Fruit fly (Drosophila melanogaster) whole organism, embryonic: ENCODE measurements around the gene Prx5.

Experiments
- Atf6 ChIP-seq: fragments of 200-800 bp; sonication (Bioruptor generic); IDR thresholded peaks from 2 replicates; pipeline ENCODE4 v1.3.6; 2022; ENCODE audit warnings: missing biosample characterization, missing genetic modification characterization
- C15 ChIP-seq: fragments of 200-800 bp; sonication (Bioruptor generic); IDR thresholded peaks from 3 replicates; pipeline ENCODE4 v1.3.6; 2022; ENCODE audit warnings: missing biosample characterization, missing genetic modification characterization
- CG10366 ChIP-seq: fragments of 200-800 bp; sonication (Bioruptor generic); IDR thresholded peaks from 2 replicates; pipeline ENCODE4 v1.3.6; 2022; ENCODE audit warnings: missing biosample characterization, missing genetic modification characterization
- CG10462 ChIP-seq: fragments of 200-800 bp; sonication (Bioruptor generic); optimal IDR thresholded peaks from 2 replicates; lab custom pipeline; 2016; ENCODE audit warnings: missing biosample characterization, missing genetic modification characterization
- CG10543 ChIP-seq: fragments of 200-800 bp; sonication (Bioruptor generic); optimal IDR thresholded peaks from 3 replicates; lab custom pipeline; 2017; ENCODE audit warnings: missing biosample characterization, mild to moderate bottlenecking, missing genetic modification characterization, moderate library complexity
- CG11093 ChIP-seq: fragments of 200-800 bp; sonication (Bioruptor generic); IDR thresholded peaks from 3 replicates; pipeline ENCODE4 v1.3.6; 2022; ENCODE audit warnings: missing biosample characterization, missing genetic modification characterization
- CG11695 ChIP-seq: fragments of 200-800 bp; sonication (Bioruptor generic); IDR thresholded peaks from 3 replicates; pipeline ENCODE4 v1.3.6; 2022; ENCODE audit warnings: missing biosample characterization, missing genetic modification characterization
- CG12659 ChIP-seq: fragments of 200-800 bp; sonication (Bioruptor generic); optimal IDR thresholded peaks from 3 replicates; lab custom pipeline; 2017; ENCODE audit warnings: mild to moderate bottlenecking, missing biosample characterization, missing genetic modification reagents, missing genetic modification characterization
- CG15514 ChIP-seq: fragments of 200-800 bp; sonication (Bioruptor generic); optimal IDR thresholded peaks from 3 replicates; lab custom pipeline; 2017; ENCODE audit warnings: missing biosample characterization, missing genetic modification characterization, mild to moderate bottlenecking, moderate library complexity, missing genetic modification reagents
- CG1603 ChIP-seq: fragments of 200-800 bp; sonication (Bioruptor generic); optimal IDR thresholded peaks from 2 replicates; lab custom pipeline; 2019; ENCODE audit warnings: missing biosample characterization, mild to moderate bottlenecking, missing genetic modification characterization, moderate library complexity
- CG16815 ChIP-seq: fragments of 200-800 bp; sonication (Bioruptor generic); optimal IDR thresholded peaks from 3 replicates; lab custom pipeline; 2017; ENCODE audit warnings: missing biosample characterization, mild to moderate bottlenecking, missing genetic modification characterization
- CG18619 ChIP-seq: fragments of 200-800 bp; sonication (Bioruptor generic); optimal IDR thresholded peaks from 3 replicates; lab custom pipeline; 2017; ENCODE audit warnings: missing biosample characterization, mild to moderate bottlenecking, missing genetic modification characterization
- CG2116 ChIP-seq: fragments of 200-800 bp; sonication (Bioruptor generic); optimal IDR thresholded peaks from 3 replicates; lab custom pipeline; 2018; ENCODE audit warnings: missing biosample characterization, mild to moderate bottlenecking, missing genetic modification characterization
- CG30431 ChIP-seq: fragments of 200-800 bp; sonication (Bioruptor generic); optimal IDR thresholded peaks from 2 replicates; lab custom pipeline; 2017; ENCODE audit warnings: missing biosample characterization, missing genetic modification characterization
- CG31388 ChIP-seq: fragments of 200-800 bp; sonication (Bioruptor generic); optimal IDR thresholded peaks from 2 replicates; lab custom pipeline; 2016; ENCODE audit warnings: missing biosample characterization, missing genetic modification characterization
- CG32532 ChIP-seq: fragments of 200-800 bp; sonication (Bioruptor generic); IDR thresholded peaks from 2 replicates; pipeline ENCODE4 v1.3.6; 2022; ENCODE audit warnings: missing biosample characterization, missing genetic modification characterization
- CG32767 ChIP-seq: fragments of 200-800 bp; sonication (Bioruptor generic); IDR thresholded peaks from 2 replicates; pipeline ENCODE4 v1.3.6; 2022; ENCODE audit warnings: missing biosample characterization, missing genetic modification characterization
- CG32772 ChIP-seq: fragments of 200-800 bp; sonication (Bioruptor generic); IDR thresholded peaks from 2 replicates; pipeline ENCODE4 v1.3.6; 2022; ENCODE audit warnings: missing biosample characterization, missing genetic modification characterization
- CG4360 ChIP-seq: fragments of 200-800 bp; sonication (Bioruptor generic); IDR thresholded peaks from 2 replicates; pipeline ENCODE4 v1.3.6; 2022; ENCODE audit warnings: missing biosample characterization, missing genetic modification characterization
- CG6175 ChIP-seq: fragments of 200-800 bp; sonication (Bioruptor generic); IDR thresholded peaks from 3 replicates; pipeline ENCODE4 v1.3.6; 2022; ENCODE audit warnings: missing biosample characterization, missing genetic modification characterization
- CG6254 ChIP-seq: fragments of 200-800 bp; sonication (Bioruptor generic); optimal IDR thresholded peaks from 3 replicates; lab custom pipeline; 2017; ENCODE audit warnings: mild to moderate bottlenecking, missing biosample characterization, missing genetic modification reagents, missing genetic modification characterization
- CG6813 ChIP-seq: fragments of 200-800 bp; sonication (Bioruptor generic); optimal IDR thresholded peaks from 2 replicates; lab custom pipeline; 2017; ENCODE audit warnings: missing biosample characterization, missing genetic modification characterization, mild to moderate bottlenecking, moderate library complexity, missing genetic modification reagents
- CG7372 ChIP-seq: fragments of 200-800 bp; sonication (Bioruptor generic); IDR thresholded peaks from 2 replicates; pipeline ENCODE4 v1.3.6; 2022; ENCODE audit warnings: missing biosample characterization, missing genetic modification characterization
- CG8089 ChIP-seq: fragments of 200-800 bp; sonication (Bioruptor generic); optimal IDR thresholded peaks from 3 replicates; lab custom pipeline; 2016; ENCODE audit warnings: missing biosample characterization, missing genetic modification characterization
- CkIIα-i1 ChIP-seq: fragments of 200-800 bp; sonication (Bioruptor generic); IDR thresholded peaks from 2 replicates; pipeline ENCODE4 v1.3.6; 2022; ENCODE audit warnings: missing biosample characterization, missing genetic modification characterization
- D19B ChIP-seq: fragments of 200-800 bp; sonication (Bioruptor generic); optimal IDR thresholded peaks from 2 replicates; lab custom pipeline; 2017; ENCODE audit warnings: missing biosample characterization, mild to moderate bottlenecking, missing genetic modification characterization
- Dref ChIP-seq: fragments of 200-800 bp; sonication (Bioruptor generic); IDR thresholded peaks from 2 replicates; pipeline ENCODE4 v1.3.6; 2022; ENCODE audit warnings: missing biosample characterization, missing genetic modification characterization
- E2f1 ChIP-seq: fragments of 200-800 bp; sonication (Bioruptor generic); IDR thresholded peaks from 2 replicates; pipeline ENCODE4 v1.3.6; 2022; ENCODE audit warnings: missing biosample characterization, missing genetic modification characterization
- Fer3 ChIP-seq: fragments of 200-800 bp; sonication (Bioruptor generic); optimal IDR thresholded peaks from 2 replicates; lab custom pipeline; 2018; ENCODE audit warnings: missing biosample characterization, mild to moderate bottlenecking, missing genetic modification characterization, moderate library complexity
- Hr51 ChIP-seq, 2 experiments: fragments of 200-800 bp; sonication (Bioruptor generic); optimal IDR thresholded peaks; 2 replicates in 1 of 2; 3 replicates in 1 of 2; lab custom pipeline; 2016 to 2018; ENCODE audit warnings: missing biosample characterization in 2 of 2, missing genetic modification characterization in 2 of 2, mild to moderate bottlenecking in 1 of 2, moderate library complexity in 1 of 2
- Jarid2 ChIP-seq: fragments of 200-800 bp; sonication (Bioruptor generic); optimal IDR thresholded peaks from 3 replicates; lab custom pipeline; 2017; ENCODE audit warnings: mild to moderate bottlenecking, missing biosample characterization, missing genetic modification reagents, missing genetic modification characterization
- NK7.1 ChIP-seq: fragments of 200-800 bp; sonication (Bioruptor generic); optimal IDR thresholded peaks from 3 replicates; lab custom pipeline; 2016; ENCODE audit warnings: missing biosample characterization, missing genetic modification characterization
- al ChIP-seq: fragments of 200-800 bp; sonication (Bioruptor generic); IDR thresholded peaks from 2 replicates; pipeline ENCODE4 v1.3.6; 2022; ENCODE audit warnings: missing biosample characterization, missing genetic modification characterization
- bcd ChIP-seq: fragments of 200-800 bp; sonication (Bioruptor generic); optimal IDR thresholded peaks from 2 replicates; lab custom pipeline; 2017; ENCODE audit warnings: missing biosample characterization, mild to moderate bottlenecking, missing genetic modification characterization
- crc ChIP-seq: fragments of 200-800 bp; sonication (Bioruptor generic); optimal IDR thresholded peaks from 2 replicates; lab custom pipeline; 2016; ENCODE audit warnings: missing biosample characterization, missing genetic modification characterization
- dimm ChIP-seq: fragments of 200-800 bp; sonication (Bioruptor generic); IDR thresholded peaks from 2 replicates; pipeline ENCODE4 v1.3.6; 2022; ENCODE audit warnings: missing biosample characterization, missing genetic modification characterization
- disco-r ChIP-seq: fragments of 200-800 bp; sonication (Bioruptor generic); optimal IDR thresholded peaks from 2 replicates; lab custom pipeline; 2016; ENCODE audit warnings: missing biosample characterization, missing genetic modification characterization
- esg ChIP-seq: fragments of 200-800 bp; sonication (Bioruptor generic); conservative IDR thresholded peaks from 2 replicates; pipeline ENCODE4 v1.3.6; 2022; ENCODE audit warnings: missing biosample characterization, missing genetic modification characterization
- gce ChIP-seq: fragments of 200-800 bp; sonication (Bioruptor generic); IDR thresholded peaks from 3 replicates; pipeline ENCODE4 v1.3.6; 2022; ENCODE audit warnings: missing biosample characterization, missing genetic modification characterization
- gcm2 ChIP-seq: fragments of 200-800 bp; sonication (Bioruptor generic); optimal IDR thresholded peaks from 2 replicates; lab custom pipeline; 2016; ENCODE audit warnings: missing biosample characterization, missing genetic modification characterization
- ind ChIP-seq: fragments of 200-800 bp; sonication (Bioruptor generic); optimal IDR thresholded peaks from 3 replicates; lab custom pipeline; 2016; ENCODE audit warnings: missing biosample characterization, missing genetic modification characterization
- kay ChIP-seq: fragments of 200-800 bp; sonication (Bioruptor generic); optimal IDR thresholded peaks from 2 replicates; lab custom pipeline; 2016; ENCODE audit warnings: missing biosample characterization, missing genetic modification characterization
- klu ChIP-seq: fragments of 200-800 bp; sonication (Bioruptor generic); IDR thresholded peaks from 2 replicates; pipeline ENCODE4 v1.3.6; 2022; ENCODE audit warnings: missing biosample characterization, missing genetic modification characterization
- lab ChIP-seq: fragments of 200-800 bp; sonication (Bioruptor generic); optimal IDR thresholded peaks from 3 replicates; lab custom pipeline; 2017; ENCODE audit warnings: missing biosample characterization, missing genetic modification characterization, mild to moderate bottlenecking, moderate library complexity, missing genetic modification reagents
- luna ChIP-seq: fragments of 200-800 bp; sonication (Bioruptor generic); optimal IDR thresholded peaks from 2 replicates; lab custom pipeline; 2016; ENCODE audit warnings: missing biosample characterization, missing genetic modification characterization
- mam ChIP-seq: fragments of 200-800 bp; sonication (Bioruptor generic); optimal IDR thresholded peaks from 3 replicates; lab custom pipeline; 2016; ENCODE audit warnings: missing biosample characterization, missing genetic modification characterization
- nerfin-2 ChIP-seq: fragments of 200-800 bp; sonication (Bioruptor generic); IDR thresholded peaks from 2 replicates; pipeline ENCODE4 v1.3.6; 2022; ENCODE audit warnings: missing biosample characterization, missing genetic modification characterization; ENCODE audit not compliant: partially characterized antibody
- prd ChIP-seq, 3 experiments: fragments of >200 bp in 2 of 3; fragments of 200-800 bp in 1 of 3; sonication (Bioruptor generic) in 1 of 3; optimal IDR thresholded peaks in 2 of 3; IDR thresholded peaks in 1 of 3; 2 replicates in 2 of 3; 3 replicates in 1 of 3; pipeline versions ENCODE4 v1.3.6 to Lab custom; 2017 to 2022; ENCODE audit warnings: missing biosample characterization in 1 of 3, missing genetic modification characterization in 1 of 3
- row ChIP-seq: fragments of 200-800 bp; sonication (Bioruptor generic); IDR thresholded peaks from 3 replicates; pipeline ENCODE4 v1.3.6; 2022; ENCODE audit warnings: missing biosample characterization, missing genetic modification characterization
- salm ChIP-seq: fragments of 200-800 bp; sonication (Bioruptor generic); optimal IDR thresholded peaks from 2 replicates; lab custom pipeline; 2018; ENCODE audit warnings: missing biosample characterization, mild to moderate bottlenecking, missing genetic modification characterization
- ttk ChIP-seq: fragments of 200-800 bp; sonication (Bioruptor generic); IDR thresholded peaks from 2 replicates; pipeline ENCODE4 v2.1.2; 2022; ENCODE audit warnings: missing biosample characterization, missing genetic modification characterization
- zen2 ChIP-seq: fragments of 200-800 bp; sonication (Bioruptor generic); IDR thresholded peaks from 3 replicates; pipeline ENCODE4 v1.3.6; 2022; ENCODE audit warnings: missing biosample characterization, missing genetic modification characterization; ENCODE audit not compliant: partially characterized antibody

Gene Prx5

DNA sequence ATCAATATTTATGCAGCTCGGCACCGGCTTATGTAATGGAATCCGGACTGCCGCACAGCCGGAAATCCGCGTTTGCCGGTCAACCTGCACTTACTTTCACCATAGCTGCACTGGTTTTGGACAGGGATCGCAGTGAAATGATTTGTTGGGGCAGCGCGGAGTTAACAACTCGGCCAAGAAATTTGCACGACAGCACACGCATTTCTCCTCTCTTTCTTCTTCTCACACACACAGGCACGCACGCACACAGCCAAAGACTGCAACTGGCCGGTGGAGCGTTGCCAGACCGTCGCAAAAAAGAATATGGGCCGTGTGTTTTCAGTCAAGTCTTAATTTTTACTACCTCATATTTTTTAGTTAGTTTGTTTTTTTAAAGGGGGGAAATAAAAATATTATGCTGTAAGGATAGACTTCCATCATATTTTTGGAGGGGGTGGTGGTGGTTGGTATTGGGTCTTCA, 782 bp downstream of the Prx5 start (continued):
- no peak for TF ChIP-seq CG1603 (tag; lab: Kevin White, UChicago)
- TF ChIP-seq Dref: no peak
- TF ChIP-seq CG32767 (GFP tag; lab: Robert Waterston, UW): no peak
- no peak for TF ChIP-seq CG18619 (GFP tag; lab: Kevin White, UChicago)
- no peak for TF ChIP-seq zen2 (GFP tag; lab: Robert Waterston, UW)
- TF ChIP-seq kay (GFP tag; lab: Kevin White, UChicago): no peak
- TF ChIP-seq CG16815: no peak
- TF ChIP-seq CkIIα-i1 (GFP tag; lab: Robert Waterston, UW): no peak
- no peak for TF ChIP-seq klu (GFP tag; lab: Robert Waterston, UW)
- TF ChIP-seq disco-r (GFP tag; lab: Kevin White, UChicago): no peak
- no peak for TF ChIP-seq Jarid2 (GFP tag; lab: Kevin White, UChicago)
- no peak for TF ChIP-seq gce (GFP tag; lab: Robert Waterston, UW)
- TF ChIP-seq ttk: no peak
- no peak for TF ChIP-seq CG8089
- TF ChIP-seq row (GFP tag; lab: Robert Waterston, UW): peak; percentile 55; the same call in 2 of the 3 replicates
- TF ChIP-seq C15 (GFP tag; lab: Robert Waterston, UW): no peak
- TF ChIP-seq CG6813: no peak
- TF ChIP-seq D19B: no peak
- no peak for TF ChIP-seq bcd (GFP tag; lab: Kevin White, UChicago)
- peak; percentile 29 for TF ChIP-seq mam
- TF ChIP-seq CG30431 (GFP tag; lab: Kevin White, UChicago): no peak
- TF ChIP-seq luna: no peak
- TF ChIP-seq lab (GFP tag; lab: Kevin White, UChicago): no peak
- no peak for TF ChIP-seq CG7372
- TF ChIP-seq CG10366: no peak
- no peak for TF ChIP-seq salm (tag; lab: Kevin White, UChicago)
- TF ChIP-seq CG10462 (GFP tag; lab: Kevin White, UChicago): no peak
- TF ChIP-seq E2f1 (GFP tag; lab: Robert Waterston, UW): no peak
- peak; percentile 18 for TF ChIP-seq CG15514 (GFP tag; lab: Kevin White, UChicago)
- TF ChIP-seq CG2116 (GFP tag; lab: Kevin White, UChicago): no peak
- TF ChIP-seq CG6175 (GFP tag; lab: Robert Waterston, UW): no peak
- peak; percentile 16 for TF ChIP-seq CG12659 (GFP tag; lab: Kevin White, UChicago)
- TF ChIP-seq CG11093 (GFP tag; lab: Robert Waterston, UW): no peak
- TF ChIP-seq al: no peak
- TF ChIP-seq CG10543 (GFP tag; lab: Kevin White, UChicago): peak; percentile 40
- TF ChIP-seq Fer3: no peak
- no peak for TF ChIP-seq dimm (GFP tag; lab: Robert Waterston, UW)
- no peak for TF ChIP-seq gcm2 (GFP tag; lab: Kevin White, UChicago)
- TF ChIP-seq esg (GFP tag; lab: Robert Waterston, UW): no peak
- TF ChIP-seq nerfin-2: no peak
- no peak for TF ChIP-seq Hr51 (GFP tag; optimal IDR thresholded peaks at IDR 0.05; lab: Kevin White, UChicago)
- no peak for TF ChIP-seq crc
- TF ChIP-seq CG31388 (GFP tag; lab: Kevin White, UChicago): no peak
- no peak for TF ChIP-seq prd (optimal IDR thresholded peaks at IDR 0.05; lab: Kevin White, UChicago)
- peak; percentile 10; the same call in 1 of the 3 replicates for TF ChIP-seq prd (GFP tag; IDR thresholded peaks at IDR 0.05; lab: Robert Waterston, UW)
- no peak for TF ChIP-seq CG11695 (GFP tag; lab: Robert Waterston, UW)
- TF ChIP-seq ind (GFP tag; lab: Kevin White, UChicago): no peak
- no peak for TF ChIP-seq CG6254 (GFP tag; lab: Kevin White, UChicago)
- no peak for TF ChIP-seq CG4360 (GFP tag; lab: Robert Waterston, UW)
- no peak for TF ChIP-seq CG32772
- TF ChIP-seq CG32532 (GFP tag; lab: Robert Waterston, UW): no peak
- TF ChIP-seq Atf6 (GFP tag; lab: Robert Waterston, UW): no peak
- TF ChIP-seq NK7.1 (GFP tag; lab: Kevin White, UChicago): no peak
